Fruit fly (Drosophila melanogaster) whole organism, embryonic: ENCODE results near the gene mRpL16.

Experiments used
- Abd-B ChIP-seq: fragments of 200-800 bp; sonication (Bioruptor generic); optimal IDR thresholded peaks from 2 replicates; lab custom pipeline; 2018; ENCODE audit warnings: missing biosample characterization, mild to moderate bottlenecking, missing genetic modification characterization, moderate library complexity
- CG10147 ChIP-seq: fragments of 200-800 bp; sonication (Bioruptor generic); optimal IDR thresholded peaks from 2 replicates; lab custom pipeline; 2019; ENCODE audit warnings: missing biosample characterization, mild to moderate bottlenecking, missing genetic modification characterization, moderate library complexity
- CG1024 ChIP-seq: fragments of 200-800 bp; sonication (Bioruptor generic); IDR thresholded peaks from 2 replicates; pipeline ENCODE4 v1.3.6; 2022; ENCODE audit warnings: missing biosample characterization, missing genetic modification characterization
- CG10321 ChIP-seq: fragments of 200-800 bp; sonication (Bioruptor generic); IDR thresholded peaks from 2 replicates; pipeline ENCODE4 v1.3.6; 2022; ENCODE audit warnings: missing biosample characterization, missing genetic modification characterization
- CG11085 ChIP-seq: fragments of 200-800 bp; sonication (Bioruptor generic); IDR thresholded peaks from 2 replicates; pipeline ENCODE4 v1.3.6; 2022; ENCODE audit warnings: missing biosample characterization, missing genetic modification characterization
- CG1233 ChIP-seq: fragments of 200-800 bp; sonication (Bioruptor generic); optimal IDR thresholded peaks from 4 replicates; lab custom pipeline; 2018; ENCODE audit warnings: missing biosample characterization, mild to moderate bottlenecking, missing genetic modification characterization
- CG12744 ChIP-seq: fragments of 200-800 bp; sonication (Bioruptor generic); optimal IDR thresholded peaks from 2 replicates; lab custom pipeline; 2016; ENCODE audit warnings: missing biosample characterization, missing genetic modification characterization
- CG13775 ChIP-seq: fragments of 200-800 bp; sonication (Bioruptor generic); optimal IDR thresholded peaks from 3 replicates; lab custom pipeline; 2017; ENCODE audit warnings: missing biosample characterization, mild to moderate bottlenecking, missing genetic modification characterization
- CG17802 ChIP-seq: fragments of 200-800 bp; sonication (Bioruptor generic); optimal IDR thresholded peaks from 2 replicates; lab custom pipeline; 2018; ENCODE audit warnings: missing biosample characterization, mild to moderate bottlenecking, missing genetic modification characterization, moderate library complexity
- CG17912 ChIP-seq: fragments of 200-800 bp; sonication (Bioruptor generic); optimal IDR thresholded peaks from 2 replicates; lab custom pipeline; 2018; ENCODE audit warnings: missing biosample characterization, mild to moderate bottlenecking, missing genetic modification characterization
- CG1792 ChIP-seq: fragments of 200-800 bp; sonication (Bioruptor generic); optimal IDR thresholded peaks from 2 replicates; lab custom pipeline; 2016; ENCODE audit warnings: missing biosample characterization, missing genetic modification characterization
- CG2875 ChIP-seq: fragments of 200-800 bp; sonication (Bioruptor generic); optimal IDR thresholded peaks from 2 replicates; lab custom pipeline; 2017; ENCODE audit warnings: missing biosample characterization, mild to moderate bottlenecking, missing genetic modification characterization, missing genetic modification reagents
- CG2889 ChIP-seq: fragments of 200-800 bp; sonication (Bioruptor generic); IDR thresholded peaks from 3 replicates; pipeline ENCODE4 v1.3.6; 2022; ENCODE audit warnings: missing biosample characterization, missing genetic modification characterization
- CG3281 ChIP-seq: fragments of 200-800 bp; sonication (Bioruptor generic); optimal IDR thresholded peaks from 3 replicates; lab custom pipeline; 2017; ENCODE audit warnings: missing biosample characterization, mild to moderate bottlenecking, missing genetic modification characterization
- CG5180 ChIP-seq: fragments of 200-800 bp; sonication (Bioruptor generic); optimal IDR thresholded peaks from 3 replicates; lab custom pipeline; 2017; ENCODE audit warnings: missing biosample characterization, missing genetic modification characterization, mild to moderate bottlenecking, moderate library complexity, missing genetic modification reagents
- CG6683 ChIP-seq: fragments of 200-800 bp; sonication (Bioruptor generic); optimal IDR thresholded peaks from 2 replicates; lab custom pipeline; 2017; ENCODE audit warnings: missing biosample characterization, mild to moderate bottlenecking, missing genetic modification characterization, missing genetic modification reagents
- CG7786 ChIP-seq: fragments of 200-800 bp; sonication (Bioruptor generic); optimal IDR thresholded peaks from 2 replicates; lab custom pipeline; 2016; ENCODE audit warnings: missing biosample characterization, missing genetic modification characterization
- CG8290 ChIP-seq, 3 experiments: fragments of 200-800 bp; sonication (Bioruptor generic); optimal IDR thresholded peaks; 2 replicates each; lab custom pipeline; 2016 to 2019; ENCODE audit warnings: missing biosample characterization in 3 of 3, missing genetic modification characterization in 3 of 3, mild to moderate bottlenecking in 2 of 3, moderate library complexity in 1 of 3
- CG9437 ChIP-seq: fragments of 200-800 bp; sonication (Bioruptor generic); optimal IDR thresholded peaks from 2 replicates; lab custom pipeline; 2018; ENCODE audit warnings: missing biosample characterization, mild to moderate bottlenecking, missing genetic modification characterization
- CG9609 ChIP-seq: fragments of 200-800 bp; sonication (Bioruptor generic); optimal IDR thresholded peaks from 3 replicates; lab custom pipeline; 2016; ENCODE audit warnings: missing biosample characterization, missing genetic modification characterization
- CTCF ChIP-seq: fragments of 200-800 bp; sonication (Bioruptor generic); optimal IDR thresholded peaks from 2 replicates; lab custom pipeline; 2017; ENCODE audit warnings: missing biosample characterization, mild to moderate bottlenecking, missing genetic modification characterization, moderate library complexity
- CoRest ChIP-seq: fragments of 200-800 bp; sonication (Bioruptor generic); optimal IDR thresholded peaks from 3 replicates; lab custom pipeline; 2018; ENCODE audit warnings: missing biosample characterization, mild to moderate bottlenecking, missing genetic modification characterization, moderate library complexity
- D ChIP-seq, 2 experiments: fragments of 200-800 bp in 1 of 2; fragments of >200 bp in 1 of 2; sonication (Bioruptor generic) in 1 of 2; optimal IDR thresholded peaks; 2 replicates in 1 of 2; 3 replicates in 1 of 2; lab custom pipeline; 2017; ENCODE audit warnings: mild to moderate bottlenecking in 1 of 2, missing biosample characterization in 1 of 2, missing genetic modification characterization in 1 of 2, missing genetic modification reagents in 1 of 2
- Fer3 ChIP-seq: fragments of 200-800 bp; sonication (Bioruptor generic); optimal IDR thresholded peaks from 2 replicates; lab custom pipeline; 2018; ENCODE audit warnings: missing biosample characterization, mild to moderate bottlenecking, missing genetic modification characterization, moderate library complexity
- Gug ChIP-seq: fragments of 200-800 bp; sonication (Bioruptor generic); IDR thresholded peaks from 4 replicates; pipeline ENCODE4 v1.3.6; 2022; ENCODE audit warnings: missing biosample characterization, missing genetic modification characterization
- Lpt ChIP-seq: fragments of >200 bp; optimal IDR thresholded peaks from 2 replicates; lab custom pipeline; 2018; ENCODE audit warnings: missing biosample characterization, missing genetic modification characterization
- Mrtf ChIP-seq: fragments of 200-800 bp; sonication (Bioruptor generic); IDR thresholded peaks from 3 replicates; pipeline ENCODE4 v1.3.6; 2022; ENCODE audit warnings: missing biosample characterization, missing genetic modification characterization
- Nf-YB ChIP-seq: fragments of 200-800 bp; sonication (Bioruptor generic); optimal IDR thresholded peaks from 3 replicates; lab custom pipeline; 2019; ENCODE audit warnings: missing biosample characterization, mild to moderate bottlenecking, missing genetic modification characterization, moderate library complexity
- NfI ChIP-seq: fragments of 200-800 bp; sonication (Bioruptor generic); optimal IDR thresholded peaks from 3 replicates; lab custom pipeline; 2018; ENCODE audit warnings: missing biosample characterization, mild to moderate bottlenecking, missing genetic modification characterization, moderate library complexity
- Sox102F ChIP-seq: fragments of 200-800 bp; sonication (Bioruptor generic); optimal IDR thresholded peaks from 2 replicates; lab custom pipeline; 2018; ENCODE audit warnings: missing biosample characterization, mild to moderate bottlenecking, missing genetic modification characterization, moderate library complexity
- Tbp ChIP-seq: fragments of >200 bp; optimal IDR thresholded peaks from 2 replicates; lab custom pipeline; 2018; ENCODE audit warnings: missing biosample characterization, missing genetic modification characterization
- Xrp1 ChIP-seq: fragments of 200-800 bp; sonication (Bioruptor generic); IDR thresholded peaks from 2 replicates; pipeline ENCODE4 v1.3.6; 2022; ENCODE audit warnings: missing biosample characterization, missing genetic modification characterization
- al ChIP-seq: fragments of 200-800 bp; sonication (Bioruptor generic); IDR thresholded peaks from 2 replicates; pipeline ENCODE4 v1.3.6; 2022; ENCODE audit warnings: missing biosample characterization, missing genetic modification characterization
- bigmax ChIP-seq: fragments of 200-800 bp; sonication (Bioruptor generic); optimal IDR thresholded peaks from 2 replicates; lab custom pipeline; 2018; ENCODE audit warnings: missing biosample characterization, mild to moderate bottlenecking, missing genetic modification characterization
- cato ChIP-seq: fragments of 200-800 bp; sonication (Bioruptor generic); optimal IDR thresholded peaks from 2 replicates; lab custom pipeline; 2016; ENCODE audit warnings: missing biosample characterization, missing genetic modification characterization, borderline replicate concordance
- ems ChIP-seq: fragments of 200-800 bp; sonication (Bioruptor generic); optimal IDR thresholded peaks from 3 replicates; lab custom pipeline; 2016; ENCODE audit warnings: missing biosample characterization, missing genetic modification characterization
- fru ChIP-seq: fragments of >200 bp; optimal IDR thresholded peaks from 2 replicates; lab custom pipeline; 2017
- insv ChIP-seq, 2 experiments: fragments of 200-800 bp; sonication (Bioruptor generic); optimal IDR thresholded peaks; 3 replicates each; lab custom pipeline; 2016 to 2018; ENCODE audit warnings: missing biosample characterization in 2 of 2, missing genetic modification characterization in 2 of 2
- kah ChIP-seq: fragments of 200-800 bp; sonication (Bioruptor generic); optimal IDR thresholded peaks from 2 replicates; lab custom pipeline; 2018; ENCODE audit warnings: missing biosample characterization, mild to moderate bottlenecking, missing genetic modification characterization
- nerfin-2 ChIP-seq: fragments of 200-800 bp; sonication (Bioruptor generic); IDR thresholded peaks from 2 replicates; pipeline ENCODE4 v1.3.6; 2022; ENCODE audit warnings: missing biosample characterization, missing genetic modification characterization; ENCODE audit not compliant: partially characterized antibody
- ranshi ChIP-seq: fragments of 200-800 bp; sonication (Bioruptor generic); IDR thresholded peaks from 2 replicates; pipeline ENCODE4 v1.3.6; 2022; ENCODE audit warnings: missing biosample characterization, missing genetic modification characterization
- salm ChIP-seq: fragments of 200-800 bp; sonication (Bioruptor generic); optimal IDR thresholded peaks from 2 replicates; lab custom pipeline; 2018; ENCODE audit warnings: missing biosample characterization, mild to moderate bottlenecking, missing genetic modification characterization
- sc ChIP-seq, 3 experiments: fragments of >200 bp in 2 of 3; fragments of 200-800 bp in 1 of 3; sonication (Bioruptor generic) in 1 of 3; optimal IDR thresholded peaks; 2 replicates in 2 of 3; 3 replicates in 1 of 3; lab custom pipeline; 2017; ENCODE audit warnings: mild to moderate bottlenecking in 1 of 3, missing biosample characterization in 1 of 3, missing genetic modification characterization in 1 of 3, missing genetic modification reagents in 1 of 3
- schlank ChIP-seq: fragments of 200-800 bp; sonication (Bioruptor generic); optimal IDR thresholded peaks from 2 replicates; lab custom pipeline; 2018; ENCODE audit warnings: missing biosample characterization, mild to moderate bottlenecking, missing genetic modification characterization
- sob ChIP-seq: fragments of 200-800 bp; sonication (Bioruptor generic); IDR thresholded peaks from 2 replicates; pipeline ENCODE4 v1.3.6; 2022; ENCODE audit warnings: missing biosample characterization, missing genetic modification characterization
- sqz ChIP-seq: fragments of 200-800 bp; sonication (Bioruptor generic); optimal IDR thresholded peaks from 3 replicates; lab custom pipeline; 2018; ENCODE audit warnings: missing biosample characterization, mild to moderate bottlenecking, missing genetic modification characterization
- tgo ChIP-seq: fragments of 200-800 bp; sonication (Bioruptor generic); IDR thresholded peaks from 3 replicates; pipeline ENCODE4 v1.3.6; 2022; ENCODE audit warnings: missing biosample characterization, missing genetic modification characterization
- trh ChIP-seq: fragments of 200-800 bp; sonication (Bioruptor generic); optimal IDR thresholded peaks from 2 replicates; lab custom pipeline; 2016; ENCODE audit warnings: missing biosample characterization, missing genetic modification characterization
- unpg ChIP-seq: fragments of 200-800 bp; sonication (Bioruptor generic); optimal IDR thresholded peaks from 3 replicates; lab custom pipeline; 2018; ENCODE audit warnings: missing biosample characterization, mild to moderate bottlenecking, missing genetic modification characterization, moderate library complexity

Gene mRpL16

DNA sequence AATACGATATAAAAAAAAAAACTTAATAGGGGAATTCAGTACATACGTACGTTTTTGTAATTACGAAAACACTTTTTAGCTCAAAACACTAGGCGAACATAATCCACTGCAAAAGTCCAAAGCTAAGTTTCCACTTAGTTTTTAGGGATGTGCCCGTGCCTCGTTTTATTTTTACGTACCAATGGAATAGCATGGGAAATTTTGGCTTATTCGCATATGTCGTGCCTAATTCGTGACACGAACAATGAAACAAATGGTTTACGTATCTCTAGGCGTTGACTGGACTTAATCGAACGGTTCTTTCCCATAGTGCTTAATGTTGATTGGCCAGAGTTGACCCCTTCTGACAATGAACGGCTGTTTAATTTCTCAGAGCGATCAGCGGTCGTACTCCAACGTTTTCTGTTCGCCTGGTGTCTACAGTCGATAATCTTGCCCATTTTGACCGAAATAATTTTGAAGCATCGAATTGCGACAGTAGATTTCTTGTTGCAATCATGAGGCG is 10.4 kb upstream of the mRpL16 start, which contains the start of gene CG14818 (continued):
- TF ChIP-seq sc (optimal IDR thresholded peaks at IDR 0.05; lab: Kevin White, UChicago) (no peak), sc (GFP tag; optimal IDR thresholded peaks at IDR 0.05; lab: Kevin White, UChicago) (no peak), tgo (GFP tag; lab: Robert Waterston, UW) (peak; percentile 58; the same call in 2 of the 3 replicates), schlank (tag; lab: Kevin White, UChicago) (peak; percentile 42), Mrtf (GFP tag; lab: Robert Waterston, UW) (peak; percentile 33; the same call in 1 of the 3 replicates), Xrp1 (GFP tag; lab: Robert Waterston, UW) (peak; percentile 68), CG13775 (GFP tag; lab: Kevin White, UChicago) (peak; percentile 57), Sox102F (GFP tag; lab: Kevin White, UChicago) (no peak), CG9437 (GFP tag; lab: Kevin White, UChicago) (peak; percentile 83), insv (GFP tag; optimal IDR thresholded peaks at IDR 0.05; lab: Kevin White, UChicago) (peak in 1 of 2 experiments; percentile 81), trh (GFP tag; lab: Kevin White, UChicago) (no peak), Fer3 (tag; lab: Kevin White, UChicago) (peak; percentile 70), CG17912 (GFP tag; lab: Kevin White, UChicago) (peak; percentile 13), CG12744 (GFP tag; lab: Kevin White, UChicago) (no peak), NfI (GFP tag; lab: Kevin White, UChicago) (peak; percentile 53), CG1233 (GFP tag; lab: Kevin White, UChicago) (peak; percentile 38), CG1792 (GFP tag; lab: Kevin White, UChicago) (peak; percentile 27), CoRest (tag; lab: Kevin White, UChicago) (peak; percentile 66), bigmax (GFP tag; lab: Kevin White, UChicago) (no peak), CG8290 (GFP tag; optimal IDR thresholded peaks at IDR 0.05; lab: Kevin White, UChicago) (peak; percentile 67), CG8290 (tag; optimal IDR thresholded peaks at IDR 0.05; lab: Kevin White, UChicago) (peak in 1 of 2 experiments; percentile 86), CG7786 (GFP tag; lab: Kevin White, UChicago) (peak; percentile 74), ems (GFP tag; lab: Kevin White, UChicago) (peak; percentile 38), CG10147 (GFP tag; lab: Kevin White, UChicago) (peak; percentile 65), CG1024 (GFP tag; lab: Robert Waterston, UW) (no peak), fru (lab: Kevin White, UChicago) (no peak), CG2889 (GFP tag; lab: Robert Waterston, UW) (no peak), CG17802 (tag; lab: Kevin White, UChicago) (peak; percentile 23), salm (tag; lab: Kevin White, UChicago) (no peak), ranshi (GFP tag; lab: Robert Waterston, UW) (peak; percentile 60; the same call in 1 of the 2 replicates), D (optimal IDR thresholded peaks at IDR 0.05; lab: Kevin White, UChicago) (no peak), D (GFP tag; optimal IDR thresholded peaks at IDR 0.05; lab: Kevin White, UChicago) (peak; percentile 12), CG2875 (GFP tag; lab: Kevin White, UChicago) (no peak), sqz (peak; percentile 80), CG10321 (GFP tag; lab: Robert Waterston, UW) (0 out of 2 replicates have a peak, but pooled peaks have one; percentile 15), cato (GFP tag; lab: Kevin White, UChicago) (peak; percentile 38), CG3281 (GFP tag; lab: Kevin White, UChicago) (peak; percentile 55), kah (GFP tag; lab: Kevin White, UChicago) (no peak), sob (GFP tag; lab: Robert Waterston, UW) (peak; percentile 75), Lpt (no peak), CG5180 (GFP tag; lab: Kevin White, UChicago) (no peak), nerfin-2 (GFP tag; lab: Robert Waterston, UW) (peak; percentile 55), CG11085 (GFP tag; lab: Robert Waterston, UW) (0 out of 2 replicates have a peak, but pooled peaks have one; percentile 39), al (peak; percentile 60; the same call in 1 of the 2 replicates), Abd-B (GFP tag; lab: Kevin White, UChicago) (peak; percentile 79), Gug (GFP tag; lab: Robert Waterston, UW) (peak; percentile 67; the same call in 3 of the 4 replicates), Nf-YB (GFP tag; lab: Kevin White, UChicago) (peak; percentile 79), CG9609 (GFP tag; lab: Kevin White, UChicago) (peak; percentile 64), unpg (GFP tag; lab: Kevin White, UChicago) (peak; percentile 60), CTCF (GFP tag; lab: Kevin White, UChicago) (no peak), CG6683 (no peak), Tbp (GFP tag; lab: Kevin White, UChicago) (no peak)
